Worm (Caenorhabditis elegans) whole organism, L3 larva: ENCODE measurements around the gene F49C12.5.

Experiments
- ama-1 ChIP-seq: fragments of 150-350 bp; optimal IDR thresholded peaks from 2 replicates; lab custom pipeline; 2018
- ceh-82 ChIP-seq: fragments of 150-350 bp; optimal IDR thresholded peaks from 2 replicates; lab custom pipeline; 2014; ENCODE audit warnings: missing biosample characterization, missing genetic modification characterization
- egl-27 ChIP-seq: sonication (generic microtip); optimal IDR thresholded peaks from 4 replicates; lab custom pipeline; 2017; ENCODE audit warnings: missing biosample characterization, missing genetic modification reagents, missing genetic modification characterization
- jun-1 ChIP-seq: fragments of 150-350 bp; optimal IDR thresholded peaks from 2 replicates; lab custom pipeline; 2014; ENCODE audit warnings: missing biosample characterization, missing genetic modification reagents, missing genetic modification characterization

ce11 chrIV:9333007-9333406 lies 28.3 kb downstream of the F49C12.5 start:
- TF ChIP-seq egl-27 (tag; lab: Kevin White, UChicago) = no peak
- no peak for TF ChIP-seq ama-1 (lab: Kevin White, UChicago)
- no peak for TF ChIP-seq jun-1
- no peak for TF ChIP-seq ceh-82 (tag; lab: Kevin White, UChicago)
